Fruit fly (Drosophila melanogaster) whole organism, prepupa: ENCODE results near the gene eIF2beta.

Experiments used
- CG10669 ChIP-seq: fragments of 200-800 bp; sonication (Bioruptor generic); optimal IDR thresholded peaks from 3 replicates; lab custom pipeline; 2018; ENCODE audit warnings: missing biosample characterization, mild to moderate bottlenecking, missing genetic modification characterization, moderate library complexity
- CG11294 ChIP-seq: fragments of 200-800 bp; sonication (Bioruptor generic); IDR thresholded peaks from 2 replicates; pipeline ENCODE4 v1.3.6; 2022; ENCODE audit warnings: missing biosample characterization, missing genetic modification characterization
- CG11902 ChIP-seq: fragments of 200-800 bp; sonication (Bioruptor generic); optimal IDR thresholded peaks from 3 replicates; lab custom pipeline; 2016; ENCODE audit warnings: missing biosample characterization, missing genetic modification characterization
- CG15336 ChIP-seq: fragments of 200-800 bp; sonication (Bioruptor generic); IDR thresholded peaks from 2 replicates; pipeline ENCODE4 v1.3.6; 2022; ENCODE audit warnings: missing biosample characterization, missing genetic modification characterization
- CG16779 ChIP-seq: fragments of 200-800 bp; sonication (Bioruptor generic); optimal IDR thresholded peaks from 3 replicates; lab custom pipeline; 2017; ENCODE audit warnings: missing biosample characterization, mild to moderate bottlenecking, missing genetic modification characterization
- CG3032 ChIP-seq: fragments of 200-800 bp; optimal IDR thresholded peaks from 2 replicates; lab custom pipeline; 2019; ENCODE audit warnings: missing biosample characterization, mild to moderate bottlenecking, missing genetic modification characterization, moderate library complexity
- CG31627 ChIP-seq: fragments of 200-800 bp; sonication (Bioruptor generic); optimal IDR thresholded peaks from 3 replicates; lab custom pipeline; 2016; ENCODE audit warnings: missing biosample characterization, missing genetic modification characterization
- CG32006 ChIP-seq: fragments of 200-800 bp; sonication (Bioruptor generic); optimal IDR thresholded peaks from 3 replicates; lab custom pipeline; 2017; ENCODE audit warnings: missing biosample characterization, mild to moderate bottlenecking, missing genetic modification characterization
- CG34406 ChIP-seq: fragments of 200-800 bp; sonication (Bioruptor generic); optimal IDR thresholded peaks from 3 replicates; lab custom pipeline; 2016; ENCODE audit warnings: missing biosample characterization, missing genetic modification characterization
- CG3919 ChIP-seq: fragments of 200-800 bp; sonication (Bioruptor generic); optimal IDR thresholded peaks from 3 replicates; lab custom pipeline; 2016; ENCODE audit warnings: missing biosample characterization, missing genetic modification characterization
- CG4318 ChIP-seq: fragments of 200-800 bp; sonication (Bioruptor generic); optimal IDR thresholded peaks from 3 replicates; lab custom pipeline; 2017; ENCODE audit warnings: missing biosample characterization, mild to moderate bottlenecking, missing genetic modification characterization
- CG6163 ChIP-seq: fragments of 200-800 bp; sonication (Bioruptor generic); IDR thresholded peaks from 3 replicates; pipeline ENCODE4 v1.3.6; 2022; ENCODE audit warnings: missing biosample characterization, missing genetic modification characterization
- CG6276 ChIP-seq: fragments of 200-800 bp; sonication (Bioruptor generic); optimal IDR thresholded peaks from 2 replicates; lab custom pipeline; 2017; ENCODE audit warnings: missing biosample characterization, mild to moderate bottlenecking, missing genetic modification characterization
- CG6792 ChIP-seq: fragments of 200-800 bp; sonication (Bioruptor generic); optimal IDR thresholded peaks from 3 replicates; lab custom pipeline; 2016; ENCODE audit warnings: missing biosample characterization, missing genetic modification characterization
- CG6854 ChIP-seq: fragments of 200-800 bp; sonication (Bioruptor generic); optimal IDR thresholded peaks from 2 replicates; lab custom pipeline; 2017; ENCODE audit warnings: missing biosample characterization, mild to moderate bottlenecking, missing genetic modification characterization
- CG7368 ChIP-seq: fragments of 200-800 bp; sonication (Bioruptor generic); optimal IDR thresholded peaks from 3 replicates; lab custom pipeline; 2016; ENCODE audit warnings: missing biosample characterization, missing genetic modification characterization
- CG8119 ChIP-seq: fragments of 200-800 bp; sonication (Bioruptor generic); IDR thresholded peaks from 3 replicates; pipeline ENCODE4 v1.3.6; 2022; ENCODE audit warnings: missing biosample characterization, missing genetic modification characterization
- CG8319 ChIP-seq: fragments of 200-800 bp; sonication (Bioruptor generic); optimal IDR thresholded peaks from 3 replicates; lab custom pipeline; 2016; ENCODE audit warnings: missing biosample characterization, missing genetic modification characterization
- CG8632 ChIP-seq: fragments of 200-800 bp; sonication (Bioruptor generic); optimal IDR thresholded peaks from 3 replicates; lab custom pipeline; 2016; ENCODE audit warnings: missing biosample characterization, missing genetic modification characterization
- Eip78C ChIP-seq: fragments of 200-800 bp; sonication (Bioruptor generic); peaks from one replicate; lab custom pipeline; 2016; ENCODE audit warnings: missing biosample characterization, missing genetic modification characterization
- Eip93F ChIP-seq: fragments of 200-800 bp; sonication (Bioruptor generic); optimal IDR thresholded peaks from 2 replicates; lab custom pipeline; 2016; ENCODE audit warnings: missing biosample characterization, mild to moderate bottlenecking, missing genetic modification characterization
- Ets21C ChIP-seq: fragments of 200-800 bp; sonication (Bioruptor generic); optimal IDR thresholded peaks from 3 replicates; lab custom pipeline; 2016; ENCODE audit warnings: missing biosample characterization, missing genetic modification characterization
- Ets96B ChIP-seq: fragments of 200-800 bp; optimal IDR thresholded peaks from 2 replicates; lab custom pipeline; 2019; ENCODE audit warnings: missing biosample characterization, mild to moderate bottlenecking, missing genetic modification characterization, moderate library complexity
- Gug ChIP-seq: fragments of 200-800 bp; sonication (Bioruptor generic); IDR thresholded peaks from 2 replicates; pipeline ENCODE4 v1.3.6; 2022; ENCODE audit warnings: missing biosample characterization, missing genetic modification characterization
- Hr38 ChIP-seq: sonication (Bioruptor generic); optimal IDR thresholded peaks from 2 replicates; lab custom pipeline; 2016; ENCODE audit warnings: missing biosample characterization, missing genetic modification characterization
- Hr39 ChIP-seq: fragments of 200-800 bp; sonication (Bioruptor generic); optimal IDR thresholded peaks from 2 replicates; lab custom pipeline; 2016; ENCODE audit warnings: missing biosample characterization, missing genetic modification characterization
- Lpt ChIP-seq: fragments of 200-800 bp; sonication (Bioruptor generic); optimal IDR thresholded peaks from 3 replicates; lab custom pipeline; 2016; ENCODE audit warnings: missing biosample characterization, missing genetic modification characterization
- Met ChIP-seq: fragments of 200-800 bp; sonication (Bioruptor generic); optimal IDR thresholded peaks from 3 replicates; lab custom pipeline; 2016; ENCODE audit warnings: missing biosample characterization, missing genetic modification characterization
- Smox ChIP-seq: fragments of 200-800 bp; sonication (Bioruptor generic); optimal IDR thresholded peaks from 3 replicates; lab custom pipeline; 2016; ENCODE audit warnings: missing biosample characterization, missing genetic modification characterization
- Sox102F ChIP-seq: fragments of 200-800 bp; sonication (Bioruptor generic); optimal IDR thresholded peaks from 2 replicates; lab custom pipeline; 2016; ENCODE audit warnings: missing biosample characterization, mild to moderate bottlenecking, missing genetic modification characterization
- Sox15 ChIP-seq: fragments of 200-800 bp; sonication (Bioruptor generic); optimal IDR thresholded peaks from 3 replicates; lab custom pipeline; 2016; ENCODE audit warnings: missing biosample characterization, missing genetic modification characterization
- achi ChIP-seq: fragments of 200-800 bp; sonication (Bioruptor generic); optimal IDR thresholded peaks from 3 replicates; lab custom pipeline; 2016; ENCODE audit warnings: missing biosample characterization, missing genetic modification characterization
- acj6 ChIP-seq: fragments of 200-800 bp; sonication (Bioruptor generic); optimal IDR thresholded peaks from 3 replicates; lab custom pipeline; 2016; ENCODE audit warnings: missing biosample characterization, missing genetic modification characterization
- cyc ChIP-seq: fragments of 200-800 bp; sonication (Bioruptor generic); optimal IDR thresholded peaks from 3 replicates; lab custom pipeline; 2016; ENCODE audit warnings: missing biosample characterization, missing genetic modification characterization
- dac ChIP-seq: fragments of 200-800 bp; sonication (Bioruptor generic); optimal IDR thresholded peaks from 2 replicates; lab custom pipeline; 2017; ENCODE audit warnings: missing biosample characterization, mild to moderate bottlenecking, missing genetic modification characterization
- dsx ChIP-seq: fragments of 200-800 bp; optimal IDR thresholded peaks from 3 replicates; lab custom pipeline; 2019; ENCODE audit warnings: missing biosample characterization, mild to moderate bottlenecking, missing genetic modification characterization, moderate library complexity; ENCODE audit not compliant: poor library complexity, severe bottlenecking
- esn ChIP-seq: fragments of 200-800 bp; sonication (Bioruptor generic); optimal IDR thresholded peaks from 2 replicates; lab custom pipeline; 2016; ENCODE audit warnings: missing biosample characterization, mild to moderate bottlenecking, missing genetic modification characterization, moderate library complexity
- fd85E ChIP-seq: fragments of 200-800 bp; sonication (Bioruptor generic); optimal IDR thresholded peaks from 3 replicates; lab custom pipeline; 2016; ENCODE audit warnings: missing biosample characterization, missing genetic modification characterization
- lz ChIP-seq: fragments of 200-800 bp; sonication (Bioruptor generic); optimal IDR thresholded peaks from 3 replicates; lab custom pipeline; 2016; ENCODE audit warnings: missing biosample characterization, missing genetic modification characterization
- net ChIP-seq: fragments of 200-800 bp; sonication (Bioruptor generic); optimal IDR thresholded peaks from 3 replicates; lab custom pipeline; 2016; ENCODE audit warnings: missing biosample characterization, missing genetic modification characterization
- pdm3 ChIP-seq: fragments of 200-800 bp; sonication (Bioruptor generic); optimal IDR thresholded peaks from 3 replicates; lab custom pipeline; 2016; ENCODE audit warnings: missing biosample characterization, missing genetic modification characterization
- salr ChIP-seq, 2 experiments: fragments of 200-800 bp; sonication (Bioruptor generic); optimal IDR thresholded peaks; 3 replicates each; lab custom pipeline; 2016 to 2018; ENCODE audit warnings: missing biosample characterization in 2 of 2, missing genetic modification characterization in 2 of 2, mild to moderate bottlenecking in 1 of 2
- spab ChIP-seq: fragments of 200-800 bp; sonication (Bioruptor generic); optimal IDR thresholded peaks from 2 replicates; lab custom pipeline; 2017; ENCODE audit warnings: missing biosample characterization, mild to moderate bottlenecking, missing genetic modification characterization, missing genetic modification reagents
- ss ChIP-seq, 2 experiments: fragments of 200-800 bp; sonication (Bioruptor generic); optimal IDR thresholded peaks; 2 replicates in 1 of 2; 3 replicates in 1 of 2; lab custom pipeline; 2017 to 2018; ENCODE audit warnings: mild to moderate bottlenecking in 2 of 2, missing biosample characterization in 2 of 2, missing genetic modification characterization in 2 of 2, moderate library complexity in 1 of 2
- svp ChIP-seq: fragments of 200-800 bp; sonication (Bioruptor generic); peaks from one replicate; lab custom pipeline; 2016; ENCODE audit warnings: missing biosample characterization, missing genetic modification characterization
- topi ChIP-seq: fragments of 200-800 bp; sonication (Bioruptor generic); optimal IDR thresholded peaks from 3 replicates; lab custom pipeline; 2016; ENCODE audit warnings: missing biosample characterization, missing genetic modification characterization
- vri ChIP-seq: fragments of 200-800 bp; sonication (Bioruptor generic); optimal IDR thresholded peaks from 3 replicates; lab custom pipeline; 2016; ENCODE audit warnings: missing biosample characterization, mild to moderate bottlenecking, missing genetic modification characterization

Gene eIF2beta

DNA sequence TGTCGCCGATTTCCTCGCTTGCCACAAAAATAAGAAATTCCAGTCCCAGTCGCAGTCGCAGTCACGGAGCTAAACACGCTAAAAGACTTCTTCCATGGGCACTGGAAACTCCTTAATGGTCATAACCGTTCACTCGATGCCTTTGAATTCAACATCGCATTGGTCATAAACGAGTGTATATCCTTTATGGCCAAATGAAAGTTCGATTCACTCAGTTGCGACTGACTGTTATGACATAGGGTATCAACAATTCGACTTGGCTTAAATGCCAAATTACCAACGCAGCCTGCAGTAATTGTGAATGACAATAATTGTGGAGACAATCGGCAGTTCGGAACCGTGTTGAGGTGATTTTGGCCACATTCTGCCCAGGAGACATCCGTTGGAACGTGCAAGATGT is 32.7 kb upstream of the eIF2beta start (continued):
- TF ChIP-seq fd85E (GFP tag; lab: Kevin White, UChicago) = no peak
- TF ChIP-seq Sox102F (GFP tag; lab: Kevin White, UChicago) = peak; percentile 18
- no peak for TF ChIP-seq CG32006 (GFP tag; lab: Kevin White, UChicago)
- TF ChIP-seq esn (GFP tag; lab: Kevin White, UChicago) = peak; percentile 12
- peak; percentile 24 for TF ChIP-seq lz (GFP tag; lab: Kevin White, UChicago)
- no peak for TF ChIP-seq net (GFP tag; lab: Kevin White, UChicago)
- no peak for TF ChIP-seq CG11902 (GFP tag; lab: Kevin White, UChicago)
- no peak for TF ChIP-seq Ets21C (GFP tag; lab: Kevin White, UChicago)
- TF ChIP-seq CG34406 (GFP tag; lab: Kevin White, UChicago) = no peak
- TF ChIP-seq Gug = no peak
- TF ChIP-seq Eip78C (GFP tag; lab: Kevin White, UChicago) = peak; percentile 72
- no peak for TF ChIP-seq CG16779 (tag; lab: Kevin White, UChicago)
- no peak for TF ChIP-seq dsx (GFP tag; lab: Kevin White, UChicago)
- TF ChIP-seq CG6792 (GFP tag; lab: Kevin White, UChicago) = no peak
- no peak for TF ChIP-seq CG11294
- TF ChIP-seq Hr38 (GFP tag; lab: Kevin White, UChicago) = no peak

DNA sequence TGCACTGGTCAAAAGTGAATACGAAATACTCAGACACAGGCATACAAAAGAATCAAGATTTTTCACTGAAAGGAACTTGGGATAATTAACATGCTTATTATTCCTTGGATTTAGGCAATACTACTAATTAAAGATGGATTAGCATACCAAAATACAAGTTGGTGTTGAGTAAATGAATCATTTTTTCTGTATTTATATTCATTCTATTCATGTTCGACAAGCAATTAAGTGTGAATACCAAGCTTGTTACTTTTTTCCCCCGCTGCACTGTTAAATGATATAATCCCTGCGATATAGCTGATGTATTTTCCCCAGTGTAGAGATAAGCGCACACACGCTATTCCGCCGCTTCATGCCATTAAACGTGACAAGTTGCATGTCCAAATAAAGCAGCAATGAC is 31.2 kb upstream of the eIF2beta start:
- TF ChIP-seq pdm3 (GFP tag; lab: Kevin White, UChicago) (peak; percentile 67), CG15336 (no peak), CG34406 (GFP tag; lab: Kevin White, UChicago) (peak; percentile 72), vri (GFP tag; lab: Kevin White, UChicago) (peak; percentile 49), esn (GFP tag; lab: Kevin White, UChicago) (peak; percentile 84), Sox102F (GFP tag; lab: Kevin White, UChicago) (peak; percentile 80), CG3919 (GFP tag; lab: Kevin White, UChicago) (peak; percentile 57), acj6 (peak; percentile 76), CG6792 (GFP tag; lab: Kevin White, UChicago) (peak; percentile 61), Gug (no peak), CG6276 (no peak), CG11294 (no peak), Ets96B (tag; lab: Kevin White, UChicago) (peak; percentile 69), CG7368 (GFP tag; lab: Kevin White, UChicago) (peak; percentile 51), Smox (peak; percentile 74), CG8632 (GFP tag; lab: Kevin White, UChicago) (peak; percentile 68), ss (GFP tag; optimal IDR thresholded peaks at IDR 0.05; lab: Kevin White, UChicago) (peak; percentile 62 to 63), CG11902 (GFP tag; lab: Kevin White, UChicago) (peak; percentile 54), salr (GFP tag; optimal IDR thresholded peaks at IDR 0.05; lab: Kevin White, UChicago) (peak in 1 of 2 experiments; percentile 12), Lpt (GFP tag; lab: Kevin White, UChicago) (no peak), fd85E (GFP tag; lab: Kevin White, UChicago) (peak; percentile 3), CG10669 (GFP tag; lab: Kevin White, UChicago) (peak; percentile 70), dsx (GFP tag; lab: Kevin White, UChicago) (peak; percentile 53), CG8319 (GFP tag; lab: Kevin White, UChicago) (peak; percentile 50), Sox15 (GFP tag; lab: Kevin White, UChicago) (peak; percentile 57), CG6163 (peak; percentile 23; the same call in 2 of the 3 replicates), Ets21C (GFP tag; lab: Kevin White, UChicago) (peak; percentile 67), cyc (peak; percentile 73), CG4318 (GFP tag; lab: Kevin White, UChicago) (peak; percentile 5), Eip93F (GFP tag; lab: Kevin White, UChicago) (no peak), topi (peak; percentile 79), achi (GFP tag; lab: Kevin White, UChicago) (peak; percentile 70), net (GFP tag; lab: Kevin White, UChicago) (peak; percentile 57), CG3032 (tag; lab: Kevin White, UChicago) (peak; percentile 65), Met (GFP tag; lab: Kevin White, UChicago) (peak; percentile 84), Hr39 (GFP tag; lab: Kevin White, UChicago) (peak; percentile 83), svp (GFP tag; lab: Kevin White, UChicago) (peak; percentile 97), CG8119 (GFP tag; lab: Robert Waterston, UW) (peak; percentile 24; the same call in 1 of the 3 replicates), spab (GFP tag; lab: Kevin White, UChicago) (peak; percentile 65), CG32006 (GFP tag; lab: Kevin White, UChicago) (peak; percentile 61), CG31627 (peak; percentile 81), lz (GFP tag; lab: Kevin White, UChicago) (peak; percentile 76), CG6854 (GFP tag; lab: Kevin White, UChicago) (no peak), Hr38 (GFP tag; lab: Kevin White, UChicago) (no peak), dac (no peak), CG16779 (tag; lab: Kevin White, UChicago) (no peak)
